Worm (Caenorhabditis elegans) whole organism, L4 larva: Measurements from ENCODE around the gene rps-23.

Experiments used
- D1046.2 ChIP-seq: fragments of 200-800 bp; sonication (Bioruptor generic); IDR thresholded peaks from 2 replicates; pipeline ENCODE4 v1.3.6; 2022; ENCODE audit warnings: missing genetic modification characterization, missing compliant biosample characterization
- F37D6.2 ChIP-seq: sonication (generic microtip); optimal IDR thresholded peaks from 2 replicates; lab custom pipeline; 2016; ENCODE audit warnings: mild to moderate bottlenecking, missing genetic modification characterization, missing compliant biosample characterization
- F44E2.7 ChIP-seq: fragments of 200-800 bp; sonication (Bioruptor generic); IDR thresholded peaks from 2 replicates; pipeline ENCODE4 v2.1.2; 2022; ENCODE audit warnings: missing genetic modification characterization, missing compliant biosample characterization
- R02D3.7 ChIP-seq: fragments of 150-350 bp; sonication (generic microtip); optimal IDR thresholded peaks from 3 replicates; lab custom pipeline; 2014; ENCODE audit warnings: missing biosample characterization, missing genetic modification characterization
- T26A8.4 ChIP-seq: fragments of 200-800 bp; sonication (Bioruptor generic); IDR thresholded peaks from 2 replicates; pipeline ENCODE4 v1.3.6; 2022; ENCODE audit warnings: missing genetic modification characterization, missing compliant biosample characterization
- Y48G9A.11 ChIP-seq: fragments of 200-800 bp; sonication (Bioruptor generic); IDR thresholded peaks from 2 replicates; pipeline ENCODE4 v1.3.6; 2022; ENCODE audit warnings: missing genetic modification reagents, missing genetic modification characterization, missing compliant biosample characterization
- Y75B8A.6 ChIP-seq: fragments of 200-800 bp; sonication (Bioruptor generic); IDR thresholded peaks from 2 replicates; pipeline ENCODE4 v1.3.6; 2022; ENCODE audit warnings: missing genetic modification reagents, missing genetic modification characterization, missing compliant biosample characterization
- ZK337.2 ChIP-seq: fragments of 200-800 bp; sonication (Bioruptor generic); IDR thresholded peaks from 2 replicates; pipeline ENCODE4 v1.3.6; 2022; ENCODE audit warnings: missing genetic modification reagents, missing genetic modification characterization, missing compliant biosample characterization
- ZK546.5 ChIP-seq, 2 experiments: sonication (generic microtip); optimal IDR thresholded peaks; 2 replicates each; lab custom pipeline; 2017; ENCODE audit warnings: missing biosample characterization in 2 of 2, missing genetic modification characterization in 2 of 2
- aly-2 ChIP-seq: sonication (generic microtip); optimal IDR thresholded peaks from 2 replicates; lab custom pipeline; 2018; ENCODE audit warnings: missing biosample characterization, missing genetic modification characterization
- ama-1 ChIP-seq: fragments of 150-350 bp; optimal IDR thresholded peaks from 2 replicates; lab custom pipeline; 2014; ENCODE audit warnings: inconsistent platforms, mixed read lengths
- attf-4 ChIP-seq: sonication (generic microtip); optimal IDR thresholded peaks from 3 replicates; lab custom pipeline; 2017; ENCODE audit warnings: missing biosample characterization, missing genetic modification characterization
- ceh-28 ChIP-seq: fragments of 150-350 bp; optimal IDR thresholded peaks from 2 replicates; lab custom pipeline; 2014; ENCODE audit warnings: missing biosample characterization, missing genetic modification reagents, missing genetic modification characterization
- cey-2 ChIP-seq: sonication (generic microtip); optimal IDR thresholded peaks from 3 replicates; lab custom pipeline; 2017; ENCODE audit warnings: missing genetic modification characterization, mild to moderate bottlenecking, missing compliant biosample characterization, antibody characterized with exemption, borderline replicate concordance; ENCODE audit not compliant: insufficient read depth
- daf-16 ChIP-seq, 3 experiments: sonication (generic microtip); optimal IDR thresholded peaks; 2 replicates each; lab custom pipeline; 2016 to 2017; ENCODE audit warnings: missing genetic modification characterization in 3 of 3, missing genetic modification reagents in 3 of 3, mild to moderate bottlenecking in 2 of 3, missing compliant biosample characterization in 2 of 3, missing biosample characterization in 1 of 3, moderate library complexity in 1 of 3
- daf-19 ChIP-seq: fragments of 200-800 bp; sonication (Bioruptor generic); conservative IDR thresholded peaks from 2 replicates; pipeline ENCODE4 v1.3.6; 2022; ENCODE audit warnings: missing genetic modification characterization, missing compliant biosample characterization
- daf-8 ChIP-seq: fragments of 200-800 bp; sonication (Bioruptor generic); IDR thresholded peaks from 2 replicates; pipeline ENCODE4 v1.3.6; 2022; ENCODE audit warnings: missing genetic modification characterization, missing compliant biosample characterization
- dmd-8 ChIP-seq: fragments of 200-800 bp; sonication (Bioruptor generic); IDR thresholded peaks from 2 replicates; pipeline ENCODE4 v1.3.6; 2022; ENCODE audit warnings: missing genetic modification characterization, missing compliant biosample characterization
- dmd-9 ChIP-seq: fragments of 200-800 bp; sonication (Bioruptor generic); IDR thresholded peaks from 2 replicates; pipeline ENCODE4 v1.3.6; 2022; ENCODE audit warnings: missing genetic modification reagents, missing genetic modification characterization, missing compliant biosample characterization
- dpl-1 ChIP-seq: fragments of 150-350 bp; optimal IDR thresholded peaks from 2 replicates; lab custom pipeline; 2014; ENCODE audit warnings: missing biosample characterization, missing genetic modification reagents, missing genetic modification characterization
- egl-27 ChIP-seq: sonication (generic microtip); optimal IDR thresholded peaks from 3 replicates; lab custom pipeline; 2017; ENCODE audit warnings: missing biosample characterization, missing genetic modification reagents, missing genetic modification characterization
- fkh-10 ChIP-seq: fragments of 150-350 bp; optimal IDR thresholded peaks from 2 replicates; lab custom pipeline; 2014; ENCODE audit warnings: missing biosample characterization, missing genetic modification reagents, missing genetic modification characterization
- gei-8 ChIP-seq: fragments of 200-800 bp; sonication (Bioruptor generic); optimal IDR thresholded peaks from 2 replicates; lab custom pipeline; 2018; ENCODE audit warnings: mild to moderate bottlenecking, missing genetic modification characterization, missing compliant biosample characterization
- hlh-30 ChIP-seq: sonication (generic microtip); optimal IDR thresholded peaks from 2 replicates; lab custom pipeline; 2017; ENCODE audit warnings: antibody characterized with exemption, mild to moderate bottlenecking, missing genetic modification characterization, missing compliant biosample characterization; ENCODE audit not compliant: insufficient read depth
- hmg-1.1 ChIP-seq: fragments of 200-800 bp; sonication (Bioruptor generic); IDR thresholded peaks from 2 replicates; pipeline ENCODE4 v1.3.6; 2022; ENCODE audit warnings: missing genetic modification reagents, missing genetic modification characterization, missing compliant biosample characterization
- jun-1 ChIP-seq: fragments of 150-350 bp; optimal IDR thresholded peaks from 2 replicates; lab custom pipeline; 2014; ENCODE audit warnings: missing biosample characterization, missing genetic modification reagents, missing genetic modification characterization
- lir-3 ChIP-seq: sonication (generic microtip); optimal IDR thresholded peaks from 2 replicates; lab custom pipeline; 2016; ENCODE audit warnings: mild to moderate bottlenecking, missing genetic modification characterization, missing compliant biosample characterization
- madf-9 ChIP-seq: fragments of 200-800 bp; sonication (Bioruptor generic); conservative IDR thresholded peaks from 2 replicates; pipeline ENCODE4 v1.3.6; 2022; ENCODE audit warnings: missing genetic modification reagents, missing genetic modification characterization, missing compliant biosample characterization
- mdt-29 ChIP-seq: fragments of 200-800 bp; sonication (Bioruptor generic); IDR thresholded peaks from 2 replicates; pipeline ENCODE4 v1.3.6; 2022; ENCODE audit warnings: missing genetic modification reagents, missing genetic modification characterization, missing compliant biosample characterization
- mxl-3 ChIP-seq: fragments of 200-800 bp; sonication (Bioruptor generic); optimal IDR thresholded peaks from 2 replicates; lab custom pipeline; 2018; ENCODE audit warnings: mild to moderate bottlenecking, missing genetic modification characterization, missing compliant biosample characterization
- nhr-10 ChIP-seq: fragments of 150-350 bp; optimal IDR thresholded peaks from 2 replicates; lab custom pipeline; 2014; ENCODE audit warnings: missing biosample characterization, missing genetic modification characterization
- nhr-237 ChIP-seq: sonication (generic microtip); optimal IDR thresholded peaks from 2 replicates; lab custom pipeline; 2017; ENCODE audit warnings: missing biosample characterization, missing genetic modification characterization
- nhr-41 ChIP-seq: fragments of 200-800 bp; sonication (Bioruptor generic); IDR thresholded peaks from 2 replicates; pipeline ENCODE4 v1.3.6; 2022; ENCODE audit warnings: missing genetic modification reagents, missing genetic modification characterization, missing compliant biosample characterization
- nhr-6 ChIP-seq: fragments of 150-350 bp; optimal IDR thresholded peaks from 2 replicates; lab custom pipeline; 2014; ENCODE audit warnings: missing biosample characterization, missing genetic modification characterization
- nhr-77 ChIP-seq: fragments of 150-350 bp; optimal IDR thresholded peaks from 2 replicates; lab custom pipeline; 2014; ENCODE audit warnings: missing biosample characterization, missing genetic modification characterization
- pha-4 ChIP-seq, 2 experiments: fragments of 150-350 bp in 1 of 2; fragments of 200-800 bp in 1 of 2; sonication (Bioruptor generic) in 1 of 2; IDR thresholded peaks in 1 of 2; optimal IDR thresholded peaks in 1 of 2; 2 replicates each; pipeline versions ENCODE4 v1.3.6 to Lab custom; 2014 to 2022; ENCODE audit warnings: missing genetic modification characterization in 2 of 2, missing genetic modification reagents in 2 of 2, missing biosample characterization in 1 of 2, missing compliant biosample characterization in 1 of 2
- php-3 ChIP-seq: fragments of 200-800 bp; sonication (Bioruptor generic); IDR thresholded peaks from 2 replicates; pipeline ENCODE4 v1.3.6; 2022; ENCODE audit warnings: missing genetic modification reagents, missing genetic modification characterization, missing compliant biosample characterization
- rbr-2 ChIP-seq: sonication (generic microtip); optimal IDR thresholded peaks from 2 replicates; lab custom pipeline; 2016; ENCODE audit warnings: missing genotype, missing genetic modification characterization, missing compliant biosample characterization
- set-16 ChIP-seq: fragments of 200-800 bp; sonication (Bioruptor generic); IDR thresholded peaks from 2 replicates; pipeline ENCODE4 v1.3.6; 2022; ENCODE audit warnings: missing genetic modification reagents, missing genetic modification characterization, missing compliant biosample characterization
- snpc-4 ChIP-seq: fragments of 150-350 bp; optimal IDR thresholded peaks from 2 replicates; lab custom pipeline; 2014; ENCODE audit warnings: missing biosample characterization, missing genetic modification characterization
- spr-3 ChIP-seq: fragments of 200-800 bp; sonication (Bioruptor generic); optimal IDR thresholded peaks from 2 replicates; lab custom pipeline; 2018; ENCODE audit warnings: mild to moderate bottlenecking, missing genetic modification characterization, missing compliant biosample characterization
- tra-1 ChIP-seq: fragments of 200-800 bp; sonication (Bioruptor generic); IDR thresholded peaks from 2 replicates; pipeline ENCODE4 v1.3.6; 2022; ENCODE audit warnings: missing genetic modification reagents, missing genetic modification characterization, missing compliant biosample characterization
- unc-39 ChIP-seq: sonication (generic microtip); optimal IDR thresholded peaks from 2 replicates; lab custom pipeline; 2017; ENCODE audit warnings: missing biosample characterization, missing genetic modification characterization
- unc-62 ChIP-seq, 3 experiments: fragments of 150-350 bp in 1 of 3; sonication (generic microtip); optimal IDR thresholded peaks in 2 of 3; peaks in 1 of 3; 1 replicate in 1 of 3; 2 replicates in 2 of 3; lab custom pipeline; 2014 to 2017; ENCODE audit warnings: missing biosample characterization in 3 of 3, missing genetic modification characterization in 3 of 3, missing genetic modification reagents in 3 of 3, missing genotype in 1 of 3
- vab-7 ChIP-seq: fragments of 200-800 bp; sonication (Bioruptor generic); IDR thresholded peaks from 2 replicates; pipeline ENCODE4 v1.3.6; 2022; ENCODE audit warnings: missing genetic modification reagents, missing genetic modification characterization, missing compliant biosample characterization
- zag-1 ChIP-seq: fragments of 150-350 bp; optimal IDR thresholded peaks from 2 replicates; lab custom pipeline; 2014; ENCODE audit warnings: missing biosample characterization, missing genetic modification characterization
- zfp-2 ChIP-seq: sonication (generic microtip); optimal IDR thresholded peaks from 2 replicates; lab custom pipeline; 2016; ENCODE audit warnings: mild to moderate bottlenecking, missing genetic modification characterization, missing compliant biosample characterization
- zip-11 ChIP-seq: fragments of 200-800 bp; sonication (Bioruptor generic); IDR thresholded peaks from 2 replicates; pipeline ENCODE4 v1.3.6; 2022; ENCODE audit warnings: missing genetic modification characterization, missing compliant biosample characterization
- ztf-7 ChIP-seq: fragments of 150-350 bp; optimal IDR thresholded peaks from 2 replicates; lab custom pipeline; 2014; ENCODE audit warnings: missing biosample characterization, missing genetic modification characterization

Gene rps-23

DNA sequence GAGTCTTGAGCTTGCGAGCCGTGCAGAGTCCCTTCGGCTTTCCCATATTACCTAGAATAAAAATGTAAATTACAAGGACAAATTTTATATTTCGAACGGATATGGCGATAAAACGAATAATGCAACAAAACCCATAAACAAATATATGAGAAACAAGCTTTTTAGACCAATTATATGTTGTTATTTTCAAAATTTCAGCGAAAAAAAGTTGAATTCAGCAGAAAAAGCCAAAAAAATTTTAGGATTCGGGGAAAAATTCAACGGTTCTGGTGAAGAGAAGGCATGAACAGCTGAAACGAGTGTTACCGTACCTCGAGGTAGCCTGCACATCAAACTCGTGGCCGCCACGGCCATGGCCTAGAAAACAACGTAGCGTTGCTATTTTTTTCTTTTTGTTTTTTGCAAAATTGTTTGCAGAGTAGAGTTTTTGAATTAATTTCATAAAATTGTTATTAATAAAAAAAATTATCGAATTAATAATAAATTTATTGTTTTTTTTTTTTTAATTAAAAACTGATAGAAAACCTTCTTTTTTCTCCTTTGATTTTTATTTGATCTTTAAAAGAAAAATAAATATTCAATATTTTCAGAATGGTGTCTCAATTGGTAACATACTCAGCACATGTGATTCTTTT is at the start of gene rps-23, which contains the start of gene dpm-3 (continued):
- peak; percentile 81 for TF ChIP-seq mdt-29 (GFP tag; lab: Robert Waterston, UW)
- TF ChIP-seq Y48G9A.11 (GFP tag; lab: Robert Waterston, UW): peak; percentile 88
- peak; percentile 92 for TF ChIP-seq T26A8.4
- peak; percentile 51 for TF ChIP-seq jun-1 (tag; lab: Kevin White, UChicago)
- 0 out of 2 replicates have a peak, but pooled peaks have one; percentile 23 for TF ChIP-seq Y75B8A.6 (GFP tag; lab: Robert Waterston, UW)
- TF ChIP-seq gei-8 (GFP tag; lab: Kevin White, UChicago): no peak
- TF ChIP-seq ZK546.5 (tag; optimal IDR thresholded peaks at IDR 0.05; lab: Kevin White, UChicago): peak; percentile 92 to 97
- peak; percentile 86 for TF ChIP-seq vab-7 (GFP tag; lab: Robert Waterston, UW)
- 0 out of 2 replicates have a peak, but pooled peaks have one; percentile 69 for TF ChIP-seq dmd-8
- peak; percentile 97 for TF ChIP-seq dmd-9 (GFP tag; lab: Robert Waterston, UW)
- TF ChIP-seq ceh-28 (tag; lab: Kevin White, UChicago): no peak
- no peak for TF ChIP-seq aly-2 (tag; lab: Kevin White, UChicago)
- peak; percentile 90 for TF ChIP-seq rbr-2
- TF ChIP-seq set-16 (GFP tag; lab: Robert Waterston, UW): 0 out of 2 replicates have a peak, but pooled peaks have one; percentile 27
- TF ChIP-seq ztf-7: peak; percentile 96
- no peak for TF ChIP-seq zip-11
- TF ChIP-seq nhr-41 (GFP tag; lab: Robert Waterston, UW): no peak
- peak; percentile 98 for TF ChIP-seq ZK337.2 (GFP tag; lab: Robert Waterston, UW)
- peak; percentile 43; the same call in 1 of the 2 replicates for TF ChIP-seq daf-19 (GFP tag; lab: Robert Waterston, UW)
- TF ChIP-seq unc-39: no peak
- peak; percentile 84 for TF ChIP-seq pha-4 (GFP tag; IDR thresholded peaks at IDR 0.05; lab: Robert Waterston, UW)
- peak; percentile 93 for TF ChIP-seq pha-4 (tag; optimal IDR thresholded peaks at IDR 0.05; lab: Kevin White, UChicago)
- peak; percentile 96 for TF ChIP-seq nhr-77 (tag; lab: Kevin White, UChicago)
- peak in 1 of 2 experiments; percentile 87 for TF ChIP-seq unc-62 (GFP tag; optimal IDR thresholded peaks at IDR 0.05 in 1 of 2; lab: Kevin White, UChicago)
- no peak for TF ChIP-seq unc-62 (tag; optimal IDR thresholded peaks at IDR 0.05; lab: Kevin White, UChicago)
- peak; percentile 91 for TF ChIP-seq madf-9 (GFP tag; lab: Robert Waterston, UW)
- TF ChIP-seq egl-27: no peak
- no peak for TF ChIP-seq R02D3.7 (tag; lab: Kevin White, UChicago)
- peak; percentile 99 for TF ChIP-seq D1046.2 (GFP tag; lab: Robert Waterston, UW)
- TF ChIP-seq tra-1 (GFP tag; lab: Robert Waterston, UW): peak; percentile 78; the same call in 1 of the 2 replicates
- peak; percentile 82 for TF ChIP-seq ama-1 (lab: Kevin White, UChicago)
- TF ChIP-seq mxl-3 (GFP tag; lab: Kevin White, UChicago): peak; percentile 87
- no peak; the same call in 1 of the 2 replicates for TF ChIP-seq F44E2.7
- TF ChIP-seq daf-8 (GFP tag; lab: Robert Waterston, UW): no peak
- peak; percentile 85 for TF ChIP-seq php-3 (GFP tag; lab: Robert Waterston, UW)
- no peak for TF ChIP-seq nhr-237 (tag; lab: Kevin White, UChicago)
- no peak for TF ChIP-seq attf-4 (tag; lab: Kevin White, UChicago)
- no peak for TF ChIP-seq cey-2 (tag; lab: Kevin White, UChicago)
- TF ChIP-seq lir-3 (tag; lab: Kevin White, UChicago): no peak
- peak; percentile 61 for TF ChIP-seq spr-3
- peak; percentile 78 for TF ChIP-seq fkh-10 (GFP tag; lab: Kevin White, UChicago)
- TF ChIP-seq zag-1 (tag; lab: Kevin White, UChicago): peak; percentile 67
- peak; percentile 76 for TF ChIP-seq F37D6.2 (tag; lab: Kevin White, UChicago)
- TF ChIP-seq snpc-4 (tag; lab: Kevin White, UChicago): peak; percentile 45
- TF ChIP-seq dpl-1 (GFP tag; lab: Kevin White, UChicago): peak; percentile 89
- TF ChIP-seq nhr-6 (tag; lab: Kevin White, UChicago): peak; percentile 86
- TF ChIP-seq hlh-30 (tag; lab: Kevin White, UChicago): peak; percentile 93
- peak; percentile 89 for TF ChIP-seq zfp-2 (tag; lab: Kevin White, UChicago)
- TF ChIP-seq hmg-1.1: peak; percentile 88
- no peak for TF ChIP-seq nhr-10 (tag; lab: Kevin White, UChicago)
- TF ChIP-seq daf-16 (GFP tag; optimal IDR thresholded peaks at IDR 0.05; lab: Kevin White, UChicago): peak; percentile 53 to 57
- peak; percentile 87 for TF ChIP-seq daf-16 (tag; optimal IDR thresholded peaks at IDR 0.05; lab: Kevin White, UChicago)
